Worm (Caenorhabditis elegans): ENCODE results near the gene Y53G8AL.3.

Gene Y53G8AL.3

DNA sequence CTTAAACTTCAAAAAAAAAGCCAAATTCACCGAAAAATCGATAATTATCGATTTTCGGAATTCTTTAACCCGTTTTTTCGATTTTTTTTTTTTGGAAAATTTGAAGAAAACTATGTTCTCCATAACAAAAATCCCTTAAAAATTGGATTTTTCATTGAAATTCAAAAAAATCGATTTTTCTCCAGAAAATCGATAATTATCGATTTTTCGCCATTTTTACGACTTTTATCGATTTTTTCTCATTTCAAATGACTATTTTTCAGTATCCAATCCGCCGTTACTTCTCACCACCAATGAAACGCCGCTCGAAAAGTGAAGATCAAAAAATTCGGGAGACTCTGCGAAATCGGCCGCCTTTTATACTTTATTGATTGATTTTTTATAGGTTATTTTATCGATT, 12.1 kb downstream of the Y53G8AL.3 start:
- TF ChIP-seq nhr-21 (tag; optimal IDR thresholded peaks at IDR 0.05) = no peak
- no peak for TF ChIP-seq nhr-237 (tag; optimal IDR thresholded peaks at IDR 0.05)
- no peak for TF ChIP-seq elt-1 (tag; optimal IDR thresholded peaks at IDR 0.05)
- no peak for TF ChIP-seq mbf-1 (tag; optimal IDR thresholded peaks at IDR 0.05)
- no peak for TF ChIP-seq mdl-1 (tag; optimal IDR thresholded peaks at IDR 0.05)
- TF ChIP-seq unc-55 (GFP tag; optimal IDR thresholded peaks at IDR 0.05) = no peak
- TF ChIP-seq R02D3.7 (tag; optimal IDR thresholded peaks at IDR 0.05) = no peak
- TF ChIP-seq sma-3 (GFP tag; optimal IDR thresholded peaks at IDR 0.05) = no peak
- no peak for TF ChIP-seq nhr-23 (tag; optimal IDR thresholded peaks at IDR 0.05)

DNA sequence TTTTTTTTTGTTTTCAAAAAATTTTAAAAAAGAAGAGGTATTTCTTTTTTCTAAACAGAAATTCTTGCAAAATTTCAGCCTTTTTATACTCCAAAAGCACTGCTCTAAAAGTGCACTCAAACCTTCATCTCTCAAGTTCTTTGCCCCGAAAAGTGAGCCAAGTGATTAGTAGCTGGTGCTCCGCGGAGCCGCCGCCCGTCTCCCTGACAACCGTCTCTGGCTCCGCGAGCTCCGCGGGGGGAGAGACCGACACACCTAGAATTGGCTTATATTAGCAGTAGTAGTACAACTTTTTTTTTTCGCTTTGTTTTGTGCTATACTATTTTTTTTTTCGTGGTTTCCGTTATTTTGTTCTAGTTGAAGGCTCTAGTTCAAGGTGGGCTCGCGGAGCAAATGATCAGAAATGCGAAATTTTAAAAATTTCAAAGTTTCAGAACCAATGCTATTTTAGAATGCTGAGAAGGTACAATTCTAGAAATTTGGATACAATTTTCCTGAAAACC, 20.2 kb downstream of the Y53G8AL.3 start, which contains the start of gene Y53G8AL.1:
Gene Y53G8AL.1 (plus strand): TSS at position 453 of the 503 bp plus-strand sequence.
- TF ChIP-seq mbf-1 (tag; optimal IDR thresholded peaks at IDR 0.05) (no peak), fos-1 (tag; optimal IDR thresholded peaks at IDR 0.05) (no peak), F13H6.1 (tag; optimal IDR thresholded peaks at IDR 0.05) (no peak), nhr-21 (tag; optimal IDR thresholded peaks at IDR 0.05) (no peak), aly-2 (tag; optimal IDR thresholded peaks at IDR 0.05) (no peak), R02D3.7 (tag; optimal IDR thresholded peaks at IDR 0.05) (no peak), unc-55 (GFP tag; optimal IDR thresholded peaks at IDR 0.05) (no peak), alr-1 (tag; optimal IDR thresholded peaks at IDR 0.05) (no peak), sma-3 (GFP tag; optimal IDR thresholded peaks at IDR 0.05) (no peak), egl-27 (tag; optimal IDR thresholded peaks at IDR 0.05) (no peak), unc-39 (tag; optimal IDR thresholded peaks at IDR 0.05) (no peak), nhr-129 (tag; optimal IDR thresholded peaks at IDR 0.05) (no peak)

DNA sequence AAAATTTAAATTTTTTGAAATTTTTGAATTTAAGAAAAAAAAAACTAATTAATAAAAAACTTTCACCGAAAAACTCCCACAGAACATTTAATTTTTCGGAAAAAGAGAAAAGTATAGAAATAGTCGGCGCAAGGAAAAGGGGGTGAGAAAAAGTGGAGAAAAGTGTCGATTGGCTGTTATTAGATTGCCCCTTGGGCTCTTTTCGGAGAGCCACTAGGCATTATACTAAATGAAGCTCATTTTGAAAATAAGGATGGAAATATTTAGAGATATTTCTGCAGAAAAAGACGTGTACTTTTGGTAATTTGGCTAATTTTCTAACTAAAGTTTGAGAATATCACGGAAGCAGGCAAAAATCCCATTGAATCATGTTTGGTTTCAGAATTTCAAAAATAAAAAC, 28.8 kb downstream of the Y53G8AL.3 start:
- TF ChIP-seq nhr-11 (tag; optimal IDR thresholded peaks at IDR 0.05) (no peak), ama-1 (optimal IDR thresholded peaks at IDR 0.05) (no peak), aly-2 (tag; optimal IDR thresholded peaks at IDR 0.05) (no peak), unc-62 (GFP tag; optimal IDR thresholded peaks at IDR 0.05) (no peak), nhr-237 (tag; optimal IDR thresholded peaks at IDR 0.05) (no peak), lin-39 (tag; optimal IDR thresholded peaks at IDR 0.05) (no peak), nhr-21 (tag; optimal IDR thresholded peaks at IDR 0.05) (no peak), unc-39 (tag; optimal IDR thresholded peaks at IDR 0.05) (no peak), mdl-1 (tag; optimal IDR thresholded peaks at IDR 0.05) (no peak), egl-27 (tag; optimal IDR thresholded peaks at IDR 0.05) (no peak), blmp-1 (tag; optimal IDR thresholded peaks at IDR 0.05; ENCODE audit: insufficient read depth) (no peak), ztf-11 (tag; optimal IDR thresholded peaks at IDR 0.05) (no peak), nhr-25 (tag; optimal IDR thresholded peaks at IDR 0.05) (no peak), mbf-1 (tag; optimal IDR thresholded peaks at IDR 0.05) (no peak)

DNA sequence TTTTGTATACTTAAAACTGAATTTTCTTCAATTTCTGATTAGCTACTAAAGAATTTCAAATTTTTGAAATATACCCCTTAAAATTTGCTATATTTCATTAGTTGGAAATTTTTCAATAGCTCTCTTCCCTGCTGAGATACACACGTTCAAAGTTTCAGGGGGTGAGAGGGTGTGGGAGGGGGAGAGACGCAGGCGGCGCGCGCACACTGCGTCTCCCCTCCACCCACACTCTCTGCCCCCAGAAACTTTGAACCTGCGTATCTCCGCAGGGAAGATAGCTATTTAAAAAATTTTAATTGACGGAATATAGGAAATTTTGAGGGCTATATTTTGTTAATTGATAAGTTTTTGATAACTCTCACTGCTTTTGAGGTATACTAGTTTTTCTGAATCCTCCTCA, 30.2 kb downstream of the Y53G8AL.3 start:
- no peak for TF ChIP-seq nhr-237 (tag; optimal IDR thresholded peaks at IDR 0.05)
- TF ChIP-seq blmp-1 (tag; optimal IDR thresholded peaks at IDR 0.05; ENCODE audit: insufficient read depth) = no peak
- TF ChIP-seq nhr-21 (tag; optimal IDR thresholded peaks at IDR 0.05) = no peak
- no peak for TF ChIP-seq unc-55 (GFP tag; optimal IDR thresholded peaks at IDR 0.05)
- no peak for TF ChIP-seq elt-3 (tag; optimal IDR thresholded peaks at IDR 0.05)
- no peak for TF ChIP-seq F13H6.1 (tag; optimal IDR thresholded peaks at IDR 0.05)
- TF ChIP-seq sma-3 (GFP tag; optimal IDR thresholded peaks at IDR 0.05) = no peak
- TF ChIP-seq nhr-6 (tag; optimal IDR thresholded peaks at IDR 0.05) = no peak
- TF ChIP-seq ztf-11 (tag; optimal IDR thresholded peaks at IDR 0.05) = no peak
- no peak for TF ChIP-seq skn-1 (tag; optimal IDR thresholded peaks at IDR 0.05)
- TF ChIP-seq nhr-11 (tag; optimal IDR thresholded peaks at IDR 0.05) = no peak
- TF ChIP-seq mbf-1 (tag; optimal IDR thresholded peaks at IDR 0.05) = no peak

DNA sequence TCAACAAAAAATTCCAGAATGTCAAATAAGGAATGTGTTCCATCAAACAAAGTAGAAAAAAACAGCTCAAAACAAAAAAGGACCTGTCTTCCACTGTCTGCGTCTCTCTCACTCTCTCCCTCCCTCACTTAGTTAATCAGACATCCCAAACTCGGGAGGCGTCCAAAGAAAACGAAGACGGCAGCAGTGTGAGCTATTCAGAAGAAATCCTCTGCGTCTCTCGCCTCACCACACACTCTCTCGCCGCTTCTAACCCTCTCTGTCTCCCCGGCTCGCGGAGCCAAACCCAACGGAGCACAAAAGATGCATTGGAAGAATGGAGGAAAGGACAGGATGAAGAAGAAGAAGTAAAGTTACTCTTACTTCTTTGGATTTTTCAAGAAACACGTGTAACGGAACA, 32.7 kb downstream of the Y53G8AL.3 start:
- no peak for TF ChIP-seq sem-4 (tag; optimal IDR thresholded peaks at IDR 0.05)
- peak in 1 of 2 experiments; percentile 21 for TF ChIP-seq mdl-1 (tag; optimal IDR thresholded peaks at IDR 0.05)
- peak; percentile 72 for TF ChIP-seq unc-55 (GFP tag; optimal IDR thresholded peaks at IDR 0.05)
- peak; percentile 39 for TF ChIP-seq nhr-129 (tag; optimal IDR thresholded peaks at IDR 0.05)
- peak; percentile 47 for TF ChIP-seq F13H6.1 (tag; optimal IDR thresholded peaks at IDR 0.05)
- TF ChIP-seq lsy-2 (tag; optimal IDR thresholded peaks at IDR 0.05) = peak in 1 of 2 experiments; percentile 56
- TF ChIP-seq lin-13 (GFP tag; optimal IDR thresholded peaks at IDR 0.05) = peak; percentile 7
- TF ChIP-seq C34F6.9 (tag; optimal IDR thresholded peaks at IDR 0.05) = peak; percentile 25
- TF ChIP-seq nhr-21 (tag; optimal IDR thresholded peaks at IDR 0.05) = no peak
- TF ChIP-seq zag-1 (tag; optimal IDR thresholded peaks at IDR 0.05) = peak; percentile 26
- no peak for TF ChIP-seq unc-39 (tag; optimal IDR thresholded peaks at IDR 0.05)
- no peak for TF ChIP-seq ama-1 (optimal IDR thresholded peaks at IDR 0.05)
- no peak for TF ChIP-seq fos-1 (tag; optimal IDR thresholded peaks at IDR 0.05)
